Fruit fly (Drosophila melanogaster) S2 (cell line): ENCODE results near the gene CG42841.

ENCODE experiments used
- CG8478 ChIP-seq: fragments of >200 bp; optimal IDR thresholded peaks from 2 replicates; lab custom pipeline; 2018
- CTCF ChIP-seq, 2 experiments: fragments of >200 bp; optimal IDR thresholded peaks; 2 replicates each; lab custom pipeline; 2018

DNA sequence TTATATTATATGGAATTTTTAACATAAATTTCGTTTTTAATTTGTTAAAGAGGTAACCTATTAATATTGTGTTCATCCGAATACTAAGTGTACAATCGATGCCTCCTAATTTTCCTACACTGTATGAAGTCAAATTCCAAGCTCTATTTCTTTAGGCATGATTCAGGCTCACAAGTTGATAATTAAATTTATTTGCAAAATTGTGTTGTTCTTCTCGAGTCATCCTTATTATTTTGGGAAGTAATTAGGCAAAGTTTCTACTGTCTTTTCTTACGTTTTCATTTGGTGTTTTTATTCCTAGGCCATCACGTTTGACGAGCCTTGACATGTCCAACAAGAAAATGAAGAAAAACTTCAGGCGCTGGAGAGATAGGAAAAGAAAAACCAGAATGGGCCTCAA is 32.7 kb upstream of the CG42841 start, which contains the start of gene CG42355:
- TF ChIP-seq CG8478 (lab: Kevin White, UChicago) (no peak), CTCF (optimal IDR thresholded peaks at IDR 0.05; lab: Kevin White, UChicago) (no peak)
